Worm (Caenorhabditis elegans): Measurements from ENCODE around the gene wrt-10.

DNA sequence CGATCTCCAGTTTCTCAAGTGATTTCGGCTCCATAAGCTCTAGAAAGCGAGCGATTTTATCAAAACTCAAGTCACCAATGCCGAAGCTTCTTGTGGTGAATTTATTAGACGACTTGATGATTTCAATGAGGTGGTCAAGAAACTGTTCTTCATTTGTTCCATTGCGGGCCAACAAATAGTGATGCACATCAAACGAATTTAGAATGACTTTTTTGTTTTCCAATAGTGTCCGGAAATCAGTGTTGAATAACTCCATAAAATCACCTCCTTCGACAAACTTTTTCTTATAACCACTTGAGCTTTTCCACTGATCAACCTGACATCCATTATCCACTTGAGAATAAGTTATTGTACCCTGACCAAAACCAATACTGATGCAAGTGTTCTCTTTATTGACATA, 12.9 kb upstream of the wrt-10 start:
- TF ChIP-seq lsy-27 (tag; optimal IDR thresholded peaks at IDR 0.05; ENCODE audit: borderline replicate concordance, insufficient read depth) (no peak), dox-1 (GFP tag; IDR thresholded peaks at IDR 0.05) (no peak), nhr-80 (tag; optimal IDR thresholded peaks at IDR 0.05) (no peak), Y56A3A.18 (GFP tag; IDR thresholded peaks at IDR 0.05) (no peak), egl-18 (GFP tag; IDR thresholded peaks at IDR 0.05) (no peak), tbx-9 (tag; optimal IDR thresholded peaks at IDR 0.05; ENCODE audit: borderline replicate concordance) (no peak)

All from whole organism, young adult.